Worm (Caenorhabditis elegans) whole organism, midembryonic: ENCODE data around the gene C12D12.3.

ENCODE experiments used
- T22C8.4 ChIP-seq: fragments of 200-800 bp; sonication (Bioruptor generic); IDR thresholded peaks from 2 replicates; pipeline ENCODE4 v1.3.6; 2022; ENCODE audit warnings: missing genetic modification characterization, missing compliant biosample characterization
- cog-1 ChIP-seq: sonication (generic microtip); optimal IDR thresholded peaks from 2 replicates; lab custom pipeline; 2016; ENCODE audit warnings: missing genetic modification characterization, missing compliant biosample characterization
- med-1 ChIP-seq: sonication (generic microtip); optimal IDR thresholded peaks from 2 replicates; lab custom pipeline; 2017; ENCODE audit warnings: missing genetic modification characterization, mild to moderate bottlenecking, missing compliant biosample characterization, antibody characterized with exemption, missing genetic modification reagents; ENCODE audit not compliant: insufficient read depth
- ztf-29 ChIP-seq: fragments of 200-800 bp; sonication (Bioruptor generic); IDR thresholded peaks from 2 replicates; pipeline ENCODE4 v1.3.6; 2022; ENCODE audit warnings: missing genetic modification reagents, missing genetic modification characterization, missing compliant biosample characterization

DNA sequence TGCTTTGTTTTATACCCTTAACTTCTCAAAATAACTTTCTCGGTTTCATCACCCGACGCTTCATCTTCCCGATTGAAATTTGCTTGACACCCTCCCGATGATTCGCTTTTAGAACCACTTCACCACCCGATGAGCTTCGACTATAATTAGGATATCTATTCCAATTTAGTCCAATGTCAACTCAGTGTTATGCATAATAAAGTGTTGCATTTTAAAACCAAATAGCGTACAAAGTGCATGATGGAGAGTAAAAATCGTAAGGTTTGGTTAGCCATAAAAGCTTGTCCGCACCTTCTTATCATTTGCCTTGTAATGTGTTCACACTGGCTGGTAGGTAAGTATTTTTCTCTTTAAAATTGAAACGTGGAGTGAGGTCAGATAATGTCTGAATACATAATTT lies 9.9 kb downstream of the C12D12.3 start, which contains the start of gene C12D12.1:
- TF ChIP-seq med-1 (GFP tag; lab: Kevin White, UChicago) (no peak), ztf-29 (GFP tag; lab: Robert Waterston, UW) (no peak), T22C8.4 (no peak), cog-1 (no peak)
